Worm (Caenorhabditis elegans): ENCODE results near the gene grl-30.

Gene grl-30

ce11 chrV:3555986-3556385 is at the start of gene grl-30:
Gene grl-30 (plus strand): TSS chrV:3556286.
- TF ChIP-seq ref-1 (GFP tag; conservative IDR thresholded peaks at IDR 0.05) = no peak
- TF ChIP-seq ztf-23 (GFP tag; IDR thresholded peaks at IDR 0.05) = no peak
- TF ChIP-seq tab-1 (GFP tag; IDR thresholded peaks at IDR 0.05) = no peak
- TF ChIP-seq klf-2 (GFP tag; conservative IDR thresholded peaks at IDR 0.05) = no peak
- TF ChIP-seq med-1 (GFP tag; optimal IDR thresholded peaks at IDR 0.05; ENCODE audit: insufficient read depth) = no peak

- TF ChIP-seq med-1 (GFP tag; optimal IDR thresholded peaks at IDR 0.05; ENCODE audit: insufficient read depth) = no peak
- TF ChIP-seq ztf-29 (GFP tag; IDR thresholded peaks at IDR 0.05) = no peak
- TF ChIP-seq T22C8.4 (GFP tag; IDR thresholded peaks at IDR 0.05) = no peak
- no peak for TF ChIP-seq klf-2 (GFP tag; conservative IDR thresholded peaks at IDR 0.05)
- no peak for TF ChIP-seq flt-1 (GFP tag; IDR thresholded peaks at IDR 0.05)
- no peak for TF ChIP-seq ztf-23 (GFP tag; IDR thresholded peaks at IDR 0.05)
- no peak for TF ChIP-seq tab-1 (GFP tag; IDR thresholded peaks at IDR 0.05)
- TF ChIP-seq ref-1 (GFP tag; conservative IDR thresholded peaks at IDR 0.05) = no peak
- TF ChIP-seq cog-1 (tag; optimal IDR thresholded peaks at IDR 0.05) = no peak
Observed at ce11 chrV:3507691-3508090, 48.4 kb upstream of the grl-30 start, which contains the start of gene str-225. Gene str-225 (plus strand): TSS chrV:3507822.

- TF ChIP-seq ref-1 (GFP tag; conservative IDR thresholded peaks at IDR 0.05) (no peak), ztf-29 (GFP tag; IDR thresholded peaks at IDR 0.05) (no peak), ztf-23 (GFP tag; IDR thresholded peaks at IDR 0.05) (no peak), flt-1 (GFP tag; IDR thresholded peaks at IDR 0.05) (no peak), med-1 (GFP tag; optimal IDR thresholded peaks at IDR 0.05; ENCODE audit: insufficient read depth) (no peak), tab-1 (GFP tag; IDR thresholded peaks at IDR 0.05) (no peak), klf-2 (GFP tag; conservative IDR thresholded peaks at IDR 0.05) (no peak), cog-1 (tag; optimal IDR thresholded peaks at IDR 0.05) (no peak), T22C8.4 (GFP tag; IDR thresholded peaks at IDR 0.05) (no peak)
Observed at ce11 chrV:3509878-3510277, 46.2 kb upstream of the grl-30 start, which contains the start of gene str-228. Gene str-228 (plus strand): TSS chrV:3510178.

- TF ChIP-seq ztf-23 (GFP tag; IDR thresholded peaks at IDR 0.05) (no peak), tab-1 (GFP tag; IDR thresholded peaks at IDR 0.05) (no peak), cog-1 (tag; optimal IDR thresholded peaks at IDR 0.05) (no peak), flt-1 (GFP tag; IDR thresholded peaks at IDR 0.05) (no peak), klf-2 (GFP tag; conservative IDR thresholded peaks at IDR 0.05) (no peak), ref-1 (GFP tag; conservative IDR thresholded peaks at IDR 0.05) (no peak), T22C8.4 (GFP tag; IDR thresholded peaks at IDR 0.05) (no peak), med-1 (GFP tag; optimal IDR thresholded peaks at IDR 0.05; ENCODE audit: insufficient read depth) (no peak), ztf-29 (GFP tag; IDR thresholded peaks at IDR 0.05) (no peak)
Observed at ce11 chrV:3512381-3512780, 43.7 kb upstream of the grl-30 start, which contains the start of gene str-226. Gene str-226 (plus strand): TSS chrV:3512681.

- TF ChIP-seq klf-2 (GFP tag; conservative IDR thresholded peaks at IDR 0.05) (no peak), ztf-23 (GFP tag; IDR thresholded peaks at IDR 0.05) (no peak), med-1 (GFP tag; optimal IDR thresholded peaks at IDR 0.05; ENCODE audit: insufficient read depth) (no peak), ztf-29 (GFP tag; IDR thresholded peaks at IDR 0.05) (no peak), flt-1 (GFP tag; IDR thresholded peaks at IDR 0.05) (no peak), tab-1 (GFP tag; IDR thresholded peaks at IDR 0.05) (no peak), T22C8.4 (GFP tag; IDR thresholded peaks at IDR 0.05) (no peak), cog-1 (tag; optimal IDR thresholded peaks at IDR 0.05) (no peak), ref-1 (GFP tag; conservative IDR thresholded peaks at IDR 0.05) (no peak)
Observed at ce11 chrV:3517889-3518288, 38.2 kb upstream of the grl-30 start, which contains the start of gene str-227. Gene str-227 (plus strand): TSS chrV:3518189.

ce11 chrV:3520412-3520811 is 35.7 kb upstream of the grl-30 start:
- TF ChIP-seq flt-1 (GFP tag; IDR thresholded peaks at IDR 0.05) = peak; percentile 65; the same call in 1 of the 2 replicates

ce11 chrV:3523262-3523661 is 32.8 kb upstream of the grl-30 start, which contains the start of gene irg-1:
Gene irg-1 (plus strand): TSS chrV:3523587.
- no peak for TF ChIP-seq ztf-23 (GFP tag; IDR thresholded peaks at IDR 0.05)
- no peak for TF ChIP-seq ztf-29 (GFP tag; IDR thresholded peaks at IDR 0.05)
- TF ChIP-seq klf-2 (GFP tag; conservative IDR thresholded peaks at IDR 0.05) = no peak
- no peak for TF ChIP-seq T22C8.4 (GFP tag; IDR thresholded peaks at IDR 0.05)
- TF ChIP-seq med-1 (GFP tag; optimal IDR thresholded peaks at IDR 0.05; ENCODE audit: insufficient read depth) = no peak
- no peak for TF ChIP-seq ref-1 (GFP tag; conservative IDR thresholded peaks at IDR 0.05)
- no peak for TF ChIP-seq flt-1 (GFP tag; IDR thresholded peaks at IDR 0.05)
- TF ChIP-seq cog-1 (tag; optimal IDR thresholded peaks at IDR 0.05) = no peak
- no peak for TF ChIP-seq tab-1 (GFP tag; IDR thresholded peaks at IDR 0.05)

ce11 chrV:3524970-3525369 is 31.1 kb upstream of the grl-30 start, which contains the start of gene T24A6.7:
Gene T24A6.7 (plus strand): TSS chrV:3525270.
- TF ChIP-seq cog-1 (tag; optimal IDR thresholded peaks at IDR 0.05) (no peak), ref-1 (GFP tag; conservative IDR thresholded peaks at IDR 0.05) (no peak)

- no peak for TF ChIP-seq cog-1 (tag; optimal IDR thresholded peaks at IDR 0.05)
- TF ChIP-seq ref-1 (GFP tag; conservative IDR thresholded peaks at IDR 0.05) = no peak
- no peak for TF ChIP-seq tab-1 (GFP tag; IDR thresholded peaks at IDR 0.05)
- no peak for TF ChIP-seq ztf-23 (GFP tag; IDR thresholded peaks at IDR 0.05)
- no peak for TF ChIP-seq med-1 (GFP tag; optimal IDR thresholded peaks at IDR 0.05; ENCODE audit: insufficient read depth)
Observed at ce11 chrV:3526882-3527281, 29.2 kb upstream of the grl-30 start, which contains the start of gene str-260. Gene str-260 (plus strand): TSS chrV:3527182.

- TF ChIP-seq ref-1 (GFP tag; conservative IDR thresholded peaks at IDR 0.05) (no peak), tab-1 (GFP tag; IDR thresholded peaks at IDR 0.05) (no peak), klf-2 (GFP tag; conservative IDR thresholded peaks at IDR 0.05) (no peak), ztf-29 (GFP tag; IDR thresholded peaks at IDR 0.05) (no peak), ztf-23 (GFP tag; IDR thresholded peaks at IDR 0.05) (no peak), med-1 (GFP tag; optimal IDR thresholded peaks at IDR 0.05; ENCODE audit: insufficient read depth) (no peak), cog-1 (tag; optimal IDR thresholded peaks at IDR 0.05) (no peak), T22C8.4 (GFP tag; IDR thresholded peaks at IDR 0.05) (no peak), flt-1 (GFP tag; IDR thresholded peaks at IDR 0.05) (no peak)
Observed at ce11 chrV:3530403-3530802, 25.7 kb upstream of the grl-30 start, which contains the start of gene srbc-66. Gene srbc-66 (plus strand): TSS chrV:3530703.

All from whole organism, midembryonic.